Fruit fly (Drosophila melanogaster) whole organism, embryonic: ENCODE data around the gene PIG-Wb.
A peak's percentile ranks its signal among the peaks of the same experiment; 100 is the strongest.

Source experiments
- ATbp ChIP-seq: fragments of 200-800 bp; sonication (Bioruptor generic); optimal IDR thresholded peaks from 2 replicates; lab custom pipeline; 2017; ENCODE audit warnings: missing biosample characterization, mild to moderate bottlenecking, missing genetic modification characterization, missing genetic modification reagents
- CG11456 ChIP-seq: fragments of 200-800 bp; sonication (Bioruptor generic); IDR thresholded peaks from 3 replicates; pipeline ENCODE4 v1.3.6; 2022; ENCODE audit warnings: missing biosample characterization, missing genetic modification characterization
- CG12659 ChIP-seq: fragments of 200-800 bp; sonication (Bioruptor generic); optimal IDR thresholded peaks from 3 replicates; lab custom pipeline; 2017; ENCODE audit warnings: mild to moderate bottlenecking, missing biosample characterization, missing genetic modification reagents, missing genetic modification characterization
- CG12942 ChIP-seq: fragments of 200-800 bp; sonication (Bioruptor generic); optimal IDR thresholded peaks from 3 replicates; lab custom pipeline; 2016; ENCODE audit warnings: missing biosample characterization, missing genetic modification characterization
- CG14667 ChIP-seq: fragments of 200-800 bp; sonication (Bioruptor generic); IDR thresholded peaks from 2 replicates; pipeline ENCODE4 v1.3.6; 2022; ENCODE audit warnings: missing biosample characterization, missing genetic modification characterization
- CG15601 ChIP-seq: fragments of 200-800 bp; sonication (Bioruptor generic); optimal IDR thresholded peaks from 3 replicates; lab custom pipeline; 2019; ENCODE audit warnings: missing biosample characterization, mild to moderate bottlenecking, missing genetic modification characterization, moderate library complexity
- CG1647 ChIP-seq: fragments of 200-800 bp; sonication (Bioruptor generic); optimal IDR thresholded peaks from 3 replicates; lab custom pipeline; 2016; ENCODE audit warnings: missing biosample characterization, missing genetic modification characterization
- CG18764 ChIP-seq: fragments of 200-800 bp; sonication (Bioruptor generic); optimal IDR thresholded peaks from 3 replicates; lab custom pipeline; 2016; ENCODE audit warnings: missing biosample characterization, missing genetic modification characterization
- CG2199 ChIP-seq: fragments of 200-800 bp; sonication (Bioruptor generic); IDR thresholded peaks from 3 replicates; pipeline ENCODE4 v1.3.6; 2022; ENCODE audit warnings: missing biosample characterization, missing genetic modification characterization
- CG30020 ChIP-seq: fragments of 200-800 bp; optimal IDR thresholded peaks from 2 replicates; lab custom pipeline; 2019; ENCODE audit warnings: missing biosample characterization, mild to moderate bottlenecking, missing genetic modification characterization, moderate library complexity
- CG3065 ChIP-seq: fragments of 200-800 bp; sonication (Bioruptor generic); optimal IDR thresholded peaks from 2 replicates; lab custom pipeline; 2016; ENCODE audit warnings: missing biosample characterization, missing genetic modification characterization
- CG32772 ChIP-seq: fragments of 200-800 bp; sonication (Bioruptor generic); IDR thresholded peaks from 2 replicates; pipeline ENCODE4 v1.3.6; 2022; ENCODE audit warnings: missing biosample characterization, missing genetic modification characterization
- CG33213 ChIP-seq: fragments of 200-800 bp; sonication (Bioruptor generic); optimal IDR thresholded peaks from 3 replicates; lab custom pipeline; 2016; ENCODE audit warnings: missing biosample characterization, missing genetic modification characterization
- CG34224 ChIP-seq: fragments of 200-800 bp; sonication (Bioruptor generic); IDR thresholded peaks from 3 replicates; pipeline ENCODE4 v1.3.6; 2022; ENCODE audit warnings: missing biosample characterization, missing genetic modification characterization; ENCODE audit not compliant: partially characterized antibody
- CG6689 ChIP-seq: fragments of 200-800 bp; sonication (Bioruptor generic); IDR thresholded peaks from 2 replicates; pipeline ENCODE4 v1.3.6; 2022; ENCODE audit warnings: missing biosample characterization, missing genetic modification characterization
- CG8944 ChIP-seq: fragments of 200-800 bp; sonication (Bioruptor generic); optimal IDR thresholded peaks from 3 replicates; lab custom pipeline; 2016; ENCODE audit warnings: missing biosample characterization, missing genetic modification characterization
- CG9727 ChIP-seq: fragments of 200-800 bp; sonication (Bioruptor generic); optimal IDR thresholded peaks from 3 replicates; lab custom pipeline; 2017; ENCODE audit warnings: missing biosample characterization, mild to moderate bottlenecking, missing genetic modification characterization
- CG9797 ChIP-seq: fragments of 200-800 bp; sonication (Bioruptor generic); optimal IDR thresholded peaks from 3 replicates; lab custom pipeline; 2018; ENCODE audit warnings: missing biosample characterization, mild to moderate bottlenecking, missing genetic modification characterization
- CG9817 ChIP-seq: fragments of 200-800 bp; sonication (Bioruptor generic); optimal IDR thresholded peaks from 2 replicates; lab custom pipeline; 2018; ENCODE audit warnings: missing biosample characterization, mild to moderate bottlenecking, missing genetic modification characterization, moderate library complexity
- D19B ChIP-seq: fragments of 200-800 bp; sonication (Bioruptor generic); optimal IDR thresholded peaks from 2 replicates; lab custom pipeline; 2017; ENCODE audit warnings: missing biosample characterization, mild to moderate bottlenecking, missing genetic modification characterization
- Dp ChIP-seq: fragments of 200-800 bp; sonication (Bioruptor generic); optimal IDR thresholded peaks from 2 replicates; lab custom pipeline; 2018; ENCODE audit warnings: missing biosample characterization, mild to moderate bottlenecking, missing genetic modification characterization, moderate library complexity
- Eip74EF ChIP-seq, 2 experiments: fragments of 200-800 bp in 1 of 2; fragments of >200 bp in 1 of 2; sonication (Bioruptor generic) in 1 of 2; optimal IDR thresholded peaks; 2 replicates each; lab custom pipeline; 2017 to 2019; ENCODE audit warnings: missing biosample characterization in 2 of 2, missing genetic modification characterization in 2 of 2, mild to moderate bottlenecking in 1 of 2, moderate library complexity in 1 of 2
- HHEX ChIP-seq: fragments of 200-800 bp; sonication (Bioruptor generic); optimal IDR thresholded peaks from 3 replicates; lab custom pipeline; 2017; ENCODE audit warnings: missing biosample characterization, mild to moderate bottlenecking, missing genetic modification characterization, missing genetic modification reagents
- HmgZ ChIP-seq: fragments of 200-800 bp; sonication (Bioruptor generic); optimal IDR thresholded peaks from 2 replicates; lab custom pipeline; 2018; ENCODE audit warnings: missing biosample characterization, mild to moderate bottlenecking, missing genetic modification characterization
- Hsf ChIP-seq: fragments of 200-800 bp; sonication (Bioruptor generic); optimal IDR thresholded peaks from 3 replicates; lab custom pipeline; 2016; ENCODE audit warnings: missing biosample characterization, missing genetic modification characterization
- NC2α ChIP-seq: fragments of 200-800 bp; sonication (Bioruptor generic); optimal IDR thresholded peaks from 2 replicates; lab custom pipeline; 2016; ENCODE audit warnings: missing biosample characterization, missing genetic modification characterization
- Opbp ChIP-seq: fragments of 200-800 bp; sonication (Bioruptor generic); IDR thresholded peaks from 3 replicates; pipeline ENCODE4 v1.3.6; 2022; ENCODE audit warnings: missing biosample characterization, missing genetic modification characterization; ENCODE audit not compliant: partially characterized antibody
- Optix ChIP-seq: fragments of 200-800 bp; sonication (Bioruptor generic); IDR thresholded peaks from 3 replicates; pipeline ENCODE4 v1.3.6; 2022; ENCODE audit warnings: missing biosample characterization, missing genetic modification characterization
- Poxn ChIP-seq: fragments of 200-800 bp; sonication (Bioruptor generic); IDR thresholded peaks from 2 replicates; pipeline ENCODE4 v1.3.6; 2022; ENCODE audit warnings: missing biosample characterization, missing genetic modification characterization
- Rfx ChIP-seq: fragments of 200-800 bp; sonication (Bioruptor generic); IDR thresholded peaks from 2 replicates; pipeline ENCODE4 v1.3.6; 2022; ENCODE audit warnings: missing biosample characterization, missing genetic modification characterization
- Scr ChIP-seq: fragments of 200-800 bp; sonication (Bioruptor generic); IDR thresholded peaks from 2 replicates; pipeline ENCODE4 v1.3.6; 2022; ENCODE audit warnings: missing biosample characterization, missing genetic modification characterization; ENCODE audit not compliant: partially characterized antibody
- Sox102F ChIP-seq: fragments of 200-800 bp; sonication (Bioruptor generic); optimal IDR thresholded peaks from 2 replicates; lab custom pipeline; 2018; ENCODE audit warnings: missing biosample characterization, mild to moderate bottlenecking, missing genetic modification characterization, moderate library complexity
- Spps ChIP-seq: fragments of 200-800 bp; sonication (Bioruptor generic); optimal IDR thresholded peaks from 2 replicates; lab custom pipeline; 2018; ENCODE audit warnings: missing biosample characterization, mild to moderate bottlenecking, missing genetic modification characterization
- Xrp1 ChIP-seq: fragments of 200-800 bp; sonication (Bioruptor generic); IDR thresholded peaks from 2 replicates; pipeline ENCODE4 v1.3.6; 2022; ENCODE audit warnings: missing biosample characterization, missing genetic modification characterization
- YL-1 ChIP-seq: fragments of 200-800 bp; sonication (Bioruptor generic); optimal IDR thresholded peaks from 3 replicates; lab custom pipeline; 2017; ENCODE audit warnings: missing biosample characterization, mild to moderate bottlenecking, missing genetic modification characterization
- cg ChIP-seq: fragments of 200-800 bp; sonication (Bioruptor generic); optimal IDR thresholded peaks from 3 replicates; lab custom pipeline; 2019; ENCODE audit warnings: missing biosample characterization, mild to moderate bottlenecking, missing genetic modification characterization, moderate library complexity
- da ChIP-seq: fragments of 200-800 bp; sonication (Bioruptor generic); optimal IDR thresholded peaks from 2 replicates; lab custom pipeline; 2016; ENCODE audit warnings: missing biosample characterization, missing genetic modification characterization
- ems ChIP-seq: fragments of 200-800 bp; sonication (Bioruptor generic); optimal IDR thresholded peaks from 3 replicates; lab custom pipeline; 2016; ENCODE audit warnings: missing biosample characterization, missing genetic modification characterization
- gcm ChIP-seq: fragments of 200-800 bp; sonication (Bioruptor generic); optimal IDR thresholded peaks from 2 replicates; lab custom pipeline; 2019; ENCODE audit warnings: missing biosample characterization, mild to moderate bottlenecking, missing genetic modification characterization, moderate library complexity
- jigr1 ChIP-seq: fragments of 200-800 bp; sonication (Bioruptor generic); IDR thresholded peaks from 3 replicates; pipeline ENCODE4 v1.3.6; 2022; ENCODE audit warnings: missing biosample characterization, missing genetic modification characterization
- klu ChIP-seq: fragments of 200-800 bp; sonication (Bioruptor generic); IDR thresholded peaks from 2 replicates; pipeline ENCODE4 v1.3.6; 2022; ENCODE audit warnings: missing biosample characterization, missing genetic modification characterization
- rib ChIP-seq: fragments of 200-800 bp; sonication (Bioruptor generic); IDR thresholded peaks from 2 replicates; pipeline ENCODE4 v1.3.6; 2022; ENCODE audit warnings: missing biosample characterization, missing genetic modification characterization
- schlank ChIP-seq: fragments of 200-800 bp; sonication (Bioruptor generic); optimal IDR thresholded peaks from 2 replicates; lab custom pipeline; 2018; ENCODE audit warnings: missing biosample characterization, mild to moderate bottlenecking, missing genetic modification characterization
- sens ChIP-seq: fragments of 200-800 bp; sonication (Bioruptor generic); peaks from one replicate; lab custom pipeline; 2016; ENCODE audit warnings: missing biosample characterization, missing genetic modification characterization
- so ChIP-seq: fragments of 200-800 bp; sonication (Bioruptor generic); IDR thresholded peaks from 3 replicates; pipeline ENCODE4 v1.3.6; 2022; ENCODE audit warnings: missing biosample characterization, missing genetic modification characterization
- sob ChIP-seq: fragments of 200-800 bp; sonication (Bioruptor generic); IDR thresholded peaks from 2 replicates; pipeline ENCODE4 v1.3.6; 2022; ENCODE audit warnings: missing biosample characterization, missing genetic modification characterization
- stc ChIP-seq: fragments of 200-800 bp; sonication (Bioruptor generic); IDR thresholded peaks from 2 replicates; pipeline ENCODE4 v1.3.6; 2022; ENCODE audit warnings: missing biosample characterization, missing genetic modification characterization
- vvl ChIP-seq: fragments of 200-800 bp; sonication (Bioruptor generic); IDR thresholded peaks from 2 replicates; pipeline ENCODE4 v1.3.6; 2022; ENCODE audit warnings: missing biosample characterization, missing genetic modification characterization
- wor ChIP-seq: fragments of 200-800 bp; sonication (Bioruptor generic); IDR thresholded peaks from 2 replicates; pipeline ENCODE4 v1.3.6; 2022; ENCODE audit warnings: missing biosample characterization, missing genetic modification characterization
- zen2 ChIP-seq: fragments of 200-800 bp; sonication (Bioruptor generic); IDR thresholded peaks from 3 replicates; pipeline ENCODE4 v1.3.6; 2022; ENCODE audit warnings: missing biosample characterization, missing genetic modification characterization; ENCODE audit not compliant: partially characterized antibody
- zfh2 ChIP-seq: fragments of 200-800 bp; sonication (Bioruptor generic); optimal IDR thresholded peaks from 2 replicates; lab custom pipeline; 2016; ENCODE audit warnings: missing biosample characterization, missing genetic modification characterization

Gene PIG-Wb

DNA sequence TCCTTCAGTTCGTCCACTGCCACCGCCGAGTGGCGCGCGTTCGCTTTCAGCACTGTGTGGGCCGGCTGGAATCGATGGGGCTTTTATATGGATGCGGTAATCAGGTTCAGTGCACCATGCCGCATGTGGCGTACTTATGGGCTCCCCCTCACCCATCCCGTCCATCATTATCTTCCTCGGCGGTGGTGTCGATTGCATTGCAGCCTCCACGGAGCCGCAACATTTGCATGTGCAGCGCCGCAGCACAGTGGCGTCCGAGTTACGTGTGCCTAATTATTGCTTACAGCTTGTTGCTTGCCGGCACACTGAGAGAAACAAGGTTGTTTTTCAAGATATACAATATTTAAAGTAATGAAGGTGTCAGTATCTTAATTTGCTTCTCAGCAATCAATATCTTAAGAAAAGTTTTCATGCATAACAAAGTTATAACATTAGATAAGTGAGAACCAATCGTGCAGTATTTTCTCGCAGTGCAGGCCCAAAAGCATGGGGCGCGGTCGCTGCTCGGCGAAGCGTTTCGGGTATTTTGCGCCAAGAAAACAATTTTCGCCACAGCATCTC lies 35.5 kb downstream of the PIG-Wb start, which contains the start of gene CG13931 (continued):
- TF ChIP-seq ems (GFP tag; lab: Kevin White, UChicago) (no peak), HHEX (GFP tag; lab: Kevin White, UChicago) (no peak), NC2α (no peak), sob (GFP tag; lab: Robert Waterston, UW) (peak; percentile 22; the same call in 1 of the 2 replicates), CG9817 (tag; lab: Kevin White, UChicago) (no peak), wor (GFP tag; lab: Robert Waterston, UW) (no peak), cg (GFP tag; lab: Kevin White, UChicago) (no peak), schlank (no peak), Scr (no peak), vvl (GFP tag; lab: Robert Waterston, UW) (0 out of 2 replicates have a peak, but pooled peaks have one; percentile 53), jigr1 (GFP tag; lab: Robert Waterston, UW) (no peak), Optix (GFP tag; lab: Robert Waterston, UW) (no peak), CG2199 (GFP tag; lab: Robert Waterston, UW) (no peak), rib (no peak), CG9727 (GFP tag; lab: Kevin White, UChicago) (peak; percentile 23), CG18764 (GFP tag; lab: Kevin White, UChicago) (peak; percentile 3), Xrp1 (peak; percentile 54; the same call in 1 of the 2 replicates), YL-1 (no peak), zen2 (GFP tag; lab: Robert Waterston, UW) (no peak), gcm (GFP tag; lab: Kevin White, UChicago) (no peak), Spps (tag; lab: Kevin White, UChicago) (no peak), CG9797 (GFP tag; lab: Kevin White, UChicago) (no peak), CG11456 (GFP tag; lab: Robert Waterston, UW) (no peak), ATbp (GFP tag; lab: Kevin White, UChicago) (peak; percentile 1), CG1647 (GFP tag; lab: Kevin White, UChicago) (peak; percentile 20), CG15601 (tag; lab: Kevin White, UChicago) (no peak), zfh2 (GFP tag; lab: Kevin White, UChicago) (no peak), Poxn (no peak), CG14667 (0 out of 2 replicates have a peak, but pooled peaks have one; percentile 29), CG32772 (0 out of 2 replicates have a peak, but pooled peaks have one; percentile 18), HmgZ (no peak), CG34224 (no peak), da (GFP tag; lab: Kevin White, UChicago) (no peak), CG6689 (GFP tag; lab: Robert Waterston, UW) (peak; percentile 49), CG8944 (GFP tag; lab: Kevin White, UChicago) (no peak), CG12659 (no peak), CG3065 (GFP tag; lab: Kevin White, UChicago) (no peak), Opbp (GFP tag; lab: Robert Waterston, UW) (no peak), stc (GFP tag; lab: Robert Waterston, UW) (no peak), Rfx (no peak), sens (peak; percentile 80), CG12942 (GFP tag; lab: Kevin White, UChicago) (no peak), so (no peak), CG33213 (no peak), Eip74EF (GFP tag; optimal IDR thresholded peaks at IDR 0.05; lab: Kevin White, UChicago) (no peak), Hsf (GFP tag; lab: Kevin White, UChicago) (peak; percentile 8), CG30020 (tag; lab: Kevin White, UChicago) (no peak), Sox102F (peak; percentile 61), Dp (GFP tag; lab: Kevin White, UChicago) (no peak), D19B (GFP tag; lab: Kevin White, UChicago) (no peak), klu (GFP tag; lab: Robert Waterston, UW) (no peak)
